Fruit fly (Drosophila melanogaster): ENCODE data around the gene Nt5b.

- TF ChIP-seq ovo (GFP tag; optimal IDR thresholded peaks at IDR 0.05) (no peak), kay (GFP tag; ENCODE audit: borderline replicate concordance) (no peak)
Measured at dm6 chrX:18407394-18407721, 2.6 kb downstream of the Nt5b start.
